Worm (Caenorhabditis elegans) whole organism, young adult: Measurements from ENCODE around the gene fbxb-117.

Experiments
- F57C9.4 ChIP-seq: sonication (generic microtip); optimal IDR thresholded peaks from 2 replicates; lab custom pipeline; 2017; ENCODE audit warnings: mild to moderate bottlenecking, missing genetic modification characterization, missing compliant biosample characterization
- ama-1 ChIP-seq, 3 experiments: fragments of 150-350 bp in 1 of 3; sonication (generic microtip) in 2 of 3; optimal IDR thresholded peaks; 2 replicates each; lab custom pipeline; 2014 to 2018; ENCODE audit warnings: missing biosample characterization in 2 of 3, missing genetic modification characterization in 2 of 3, missing genetic modification reagents in 2 of 3
- bed-1 ChIP-seq: fragments of 200-800 bp; sonication (Bioruptor generic); IDR thresholded peaks from 2 replicates; pipeline ENCODE4 v1.3.6; 2022; ENCODE audit warnings: missing genetic modification reagents, missing genetic modification characterization, missing compliant biosample characterization
- dpff-1 ChIP-seq: sonication (generic microtip); optimal IDR thresholded peaks from 2 replicates; lab custom pipeline; 2017; ENCODE audit warnings: mild to moderate bottlenecking, missing genetic modification characterization, missing compliant biosample characterization
- efl-1 ChIP-seq: fragments of 150-350 bp; optimal IDR thresholded peaks from 2 replicates; lab custom pipeline; 2014; ENCODE audit warnings: missing biosample characterization, missing genetic modification reagents, missing genetic modification characterization
- madf-8 ChIP-seq: fragments of 200-800 bp; sonication (Bioruptor generic); conservative IDR thresholded peaks from 2 replicates; pipeline ENCODE4 v1.3.6; 2022; ENCODE audit warnings: missing genetic modification reagents, missing genetic modification characterization, missing compliant biosample characterization
- nhr-80 ChIP-seq: sonication (generic microtip); optimal IDR thresholded peaks from 2 replicates; lab custom pipeline; 2016; ENCODE audit warnings: missing genetic modification characterization, missing compliant biosample characterization
- rpc-1 ChIP-seq, 2 experiments: fragments of 150-350 bp in 1 of 2; sonication (generic microtip) in 1 of 2; optimal IDR thresholded peaks; 2 replicates each; lab custom pipeline; 2014 to 2018; ENCODE audit warnings: missing biosample characterization in 1 of 2, missing genetic modification characterization in 1 of 2, missing genetic modification reagents in 1 of 2, missing genotype in 1 of 2
- snpc-3.4 ChIP-seq: sonication (generic microtip); optimal IDR thresholded peaks from 2 replicates; lab custom pipeline; 2017; ENCODE audit warnings: missing genetic modification characterization, mild to moderate bottlenecking, missing compliant biosample characterization, antibody characterized with exemption, moderate library complexity, missing genotype, missing genetic modification reagents
- somi-1 ChIP-seq: fragments of 200-800 bp; sonication (Bioruptor generic); optimal IDR thresholded peaks from 2 replicates; lab custom pipeline; 2018; ENCODE audit warnings: mild to moderate bottlenecking, missing genetic modification characterization, missing compliant biosample characterization
- unc-130 ChIP-seq: sonication (generic microtip); optimal IDR thresholded peaks from 2 replicates; lab custom pipeline; 2016; ENCODE audit warnings: missing genetic modification reagents, missing genetic modification characterization, missing compliant biosample characterization
- zim-3 ChIP-seq: sonication (generic microtip); optimal IDR thresholded peaks from 2 replicates; lab custom pipeline; 2017; ENCODE audit warnings: mild to moderate bottlenecking, missing genetic modification characterization, moderate library complexity, missing compliant biosample characterization

ce11 chrV:19282314-19282713 is at the start of gene fbxb-117:
- no peak for TF ChIP-seq bed-1 (GFP tag; lab: Robert Waterston, UW)
- no peak for TF ChIP-seq zim-3 (tag; lab: Kevin White, UChicago)
- no peak for TF ChIP-seq somi-1 (GFP tag; lab: Kevin White, UChicago)
- TF ChIP-seq ama-1 (optimal IDR thresholded peaks at IDR 0.05; lab: Kevin White, UChicago), result no peak
- no peak for TF ChIP-seq ama-1 (GFP tag; optimal IDR thresholded peaks at IDR 0.05; lab: Kevin White, UChicago)
- TF ChIP-seq snpc-3.4 (tag; lab: Kevin White, UChicago), result no peak
- TF ChIP-seq F57C9.4, result no peak
- TF ChIP-seq unc-130 (GFP tag; lab: Kevin White, UChicago), result no peak
- no peak for TF ChIP-seq madf-8 (GFP tag; lab: Robert Waterston, UW)
- no peak for TF ChIP-seq nhr-80 (tag; lab: Kevin White, UChicago)
- no peak for TF ChIP-seq efl-1
- TF ChIP-seq rpc-1 (optimal IDR thresholded peaks at IDR 0.05; lab: Kevin White, UChicago), result no peak
- no peak for TF ChIP-seq rpc-1 (tag; optimal IDR thresholded peaks at IDR 0.05; lab: Kevin White, UChicago)
- TF ChIP-seq dpff-1 (tag; lab: Kevin White, UChicago), result no peak
